Fruit fly (Drosophila melanogaster) Kc167 (cell line): ENCODE data around the gene CCT4.

ENCODE experiments used
- Myc ChIP-seq: fragments of >200 bp; optimal IDR thresholded peaks from 2 replicates; lab custom pipeline; 2017; ENCODE audit warnings: missing external identifiers
- insv ChIP-seq: fragments of >200 bp; optimal IDR thresholded peaks from 3 replicates; lab custom pipeline; 2018; ENCODE audit warnings: missing external identifiers
- psq ChIP-seq: fragments of >200 bp; optimal IDR thresholded peaks from 2 replicates; lab custom pipeline; 2017; ENCODE audit warnings: missing external identifiers

DNA sequence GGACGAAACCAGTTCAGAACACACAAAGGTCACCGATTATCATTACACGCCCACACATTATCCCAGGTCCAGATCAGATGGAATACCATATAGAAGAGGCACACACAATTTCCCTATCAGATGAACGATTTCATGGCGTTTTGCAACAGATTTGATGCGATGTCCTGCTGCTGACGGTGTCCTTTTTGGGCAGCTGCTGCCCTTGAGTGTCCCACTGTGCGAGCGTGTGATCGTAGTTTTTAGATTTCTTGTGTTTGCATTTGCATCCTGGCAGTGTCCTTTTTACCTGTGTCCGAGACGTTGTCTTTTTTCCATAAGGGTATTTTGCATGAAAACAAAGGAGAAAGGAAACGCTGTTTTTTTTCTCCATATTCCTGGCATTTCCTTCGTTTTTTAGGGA, 13.4 kb downstream of the CCT4 start:
- TF ChIP-seq psq (lab: Kevin White, UChicago) (no peak), Myc (lab: Kevin White, UChicago) (no peak), insv (no peak)
